Worm (Caenorhabditis elegans) whole organism, early embryonic: ENCODE data around the gene Y20C6A.1.

Source experiments
- B0310.2 ChIP-seq: sonication (generic microtip); optimal IDR thresholded peaks from 2 replicates; lab custom pipeline; 2016; ENCODE audit warnings: mild to moderate bottlenecking, missing genetic modification characterization, missing compliant biosample characterization
- aly-1 ChIP-seq: sonication (generic microtip); optimal IDR thresholded peaks from 2 replicates; lab custom pipeline; 2016; ENCODE audit warnings: missing genetic modification characterization, missing compliant biosample characterization
- ama-1 ChIP-seq: fragments of 150-350 bp; optimal IDR thresholded peaks from 2 replicates; lab custom pipeline; 2014
- ceh-13 ChIP-seq: fragments of 200-800 bp; sonication (Bioruptor generic); optimal IDR thresholded peaks from 2 replicates; lab custom pipeline; 2018; ENCODE audit warnings: mild to moderate bottlenecking, missing genetic modification characterization, missing compliant biosample characterization
- ets-7 ChIP-seq: sonication (generic microtip); optimal IDR thresholded peaks from 2 replicates; lab custom pipeline; 2016; ENCODE audit warnings: missing genotype, missing genetic modification characterization, missing compliant biosample characterization
- flt-1 ChIP-seq: fragments of 200-800 bp; sonication (Bioruptor generic); IDR thresholded peaks from 2 replicates; pipeline ENCODE4 v1.3.6; 2022; ENCODE audit warnings: missing genetic modification characterization, missing compliant biosample characterization
- hmbx-1 ChIP-seq: sonication (generic microtip); optimal IDR thresholded peaks from 2 replicates; lab custom pipeline; 2016; ENCODE audit warnings: mild to moderate bottlenecking, missing genetic modification characterization, missing compliant biosample characterization
- sea-1 ChIP-seq: fragments of 200-800 bp; sonication (Bioruptor generic); conservative IDR thresholded peaks from 2 replicates; pipeline ENCODE4 v1.3.6; 2022; ENCODE audit warnings: missing genetic modification characterization, missing compliant biosample characterization
- tbx-37 ChIP-seq: fragments of 200-800 bp; sonication (Bioruptor generic); conservative IDR thresholded peaks from 2 replicates; pipeline ENCODE4 v1.3.6; 2022; ENCODE audit warnings: missing genetic modification reagents, missing genetic modification characterization, missing compliant biosample characterization
- tra-4 ChIP-seq: sonication (generic microtip); optimal IDR thresholded peaks from 2 replicates; lab custom pipeline; 2017; ENCODE audit warnings: missing genetic modification characterization, missing compliant biosample characterization

- TF ChIP-seq aly-1 (tag; lab: Kevin White, UChicago) (no peak), ama-1 (lab: Kevin White, UChicago) (no peak), ceh-13 (GFP tag; lab: Kevin White, UChicago) (no peak), flt-1 (GFP tag; lab: Robert Waterston, UW) (no peak), B0310.2 (tag; lab: Kevin White, UChicago) (no peak), hmbx-1 (tag; lab: Kevin White, UChicago) (no peak), sea-1 (GFP tag; lab: Robert Waterston, UW) (no peak), ets-7 (tag; lab: Kevin White, UChicago) (no peak), tbx-37 (no peak), tra-4 (tag; lab: Kevin White, UChicago) (no peak)
Measured at ce11 chrV:17377140-17377539, 595 bp upstream of the Y20C6A.1 start, which contains the start of gene fbxb-7.
